Worm (Caenorhabditis elegans) whole organism, young adult: Measurements from ENCODE around the gene B0034.5.

Experiments
- ets-4 ChIP-seq: fragments of 200-800 bp; sonication (Bioruptor generic); optimal IDR thresholded peaks from 2 replicates; lab custom pipeline; 2018; ENCODE audit warnings: mild to moderate bottlenecking, missing genetic modification characterization, missing compliant biosample characterization
- hsf-1 ChIP-seq: fragments of 200-800 bp; sonication (Bioruptor generic); IDR thresholded peaks from 2 replicates; pipeline ENCODE4 v1.3.6; 2022; ENCODE audit warnings: missing genetic modification reagents, missing genetic modification characterization, missing compliant biosample characterization

- TF ChIP-seq ets-4 (GFP tag; lab: Kevin White, UChicago) (no peak), hsf-1 (GFP tag; lab: Robert Waterston, UW) (no peak)
Measured at ce11 chrII:5944268-5944667, 30.5 kb downstream of the B0034.5 start, which contains the start of gene B0034.2.
